Fruit fly (Drosophila melanogaster): ENCODE results near the gene CG13073.

The CG13073 gene

DNA sequence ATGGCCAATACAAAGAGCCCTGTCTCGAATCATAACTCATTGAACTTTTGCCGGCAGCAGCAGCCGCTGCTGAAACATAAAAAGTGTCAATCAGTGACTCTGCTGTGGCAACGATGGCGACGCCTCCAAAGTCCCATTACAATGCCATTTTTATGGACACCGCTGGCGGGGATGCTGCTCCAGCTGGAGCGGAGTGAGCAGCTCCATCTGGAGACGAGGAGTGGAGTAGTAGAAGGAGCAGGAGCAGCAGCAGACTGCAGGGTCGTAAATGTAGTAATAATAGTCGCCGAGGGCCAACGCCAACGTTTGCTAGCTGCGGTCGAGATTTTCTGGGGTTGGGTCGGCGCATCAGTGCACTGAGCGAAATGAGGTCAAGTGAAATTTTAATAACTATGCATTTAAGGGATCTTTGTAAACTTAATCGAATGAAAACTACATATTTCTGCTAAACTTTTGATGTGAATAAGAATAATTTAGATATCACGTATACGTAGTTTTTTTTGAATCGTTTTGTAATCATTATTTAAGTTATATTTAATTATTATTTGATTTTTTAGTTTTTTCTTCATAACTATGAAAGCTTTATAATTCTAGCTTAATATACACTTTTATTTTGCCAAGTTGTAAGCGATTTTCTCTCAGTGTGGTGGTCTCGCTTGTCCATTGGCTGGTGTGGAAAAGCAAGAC lies 48.5 kb downstream of the CG13073 start (continued):
- TF ChIP-seq maf-S (GFP tag; optimal IDR thresholded peaks at IDR 0.05) = no peak
- peak; percentile 13 for TF ChIP-seq CG11504 (tag; optimal IDR thresholded peaks at IDR 0.05)
- peak; percentile 19 for TF ChIP-seq Asciz (GFP tag; optimal IDR thresholded peaks at IDR 0.05)
- no peak for TF ChIP-seq Hmr (GFP tag; optimal IDR thresholded peaks at IDR 0.05)
- no peak for TF ChIP-seq CG1529 (GFP tag; optimal IDR thresholded peaks at IDR 0.05)
- no peak for TF ChIP-seq CG43689 (GFP tag; IDR thresholded peaks at IDR 0.05)
- no peak for TF ChIP-seq ash1 (GFP tag; optimal IDR thresholded peaks at IDR 0.05)
- TF ChIP-seq Ets65A (GFP tag) = peak; percentile 36
- no peak for TF ChIP-seq zen (tag; optimal IDR thresholded peaks at IDR 0.05)
- TF ChIP-seq Atf3 (GFP tag; optimal IDR thresholded peaks at IDR 0.05) = no peak
- TF ChIP-seq Kr (GFP tag; optimal IDR thresholded peaks at IDR 0.05) = no peak
- no peak for TF ChIP-seq toy (GFP tag; IDR thresholded peaks at IDR 0.05)
- TF ChIP-seq CG11560 (tag; IDR thresholded peaks at IDR 0.05) = no peak
- peak; percentile 50 for TF ChIP-seq Med (GFP tag)
- TF ChIP-seq E2f1 (GFP tag; IDR thresholded peaks at IDR 0.05) = no peak
- TF ChIP-seq tx (GFP tag; optimal IDR thresholded peaks at IDR 0.05) = no peak
- TF ChIP-seq Myb (GFP tag; optimal IDR thresholded peaks at IDR 0.05) = no peak
- TF ChIP-seq CG12071 (GFP tag; optimal IDR thresholded peaks at IDR 0.05) = no peak
- TF ChIP-seq Hr51 (GFP tag; optimal IDR thresholded peaks at IDR 0.05) = peak in 1 of 2 experiments; percentile 4
- TF ChIP-seq CG7271 (tag; optimal IDR thresholded peaks at IDR 0.05) = no peak
- TF ChIP-seq CG4730 (GFP tag; IDR thresholded peaks at IDR 0.05) = no peak
- 0 out of 2 replicates have a peak, but pooled peaks have one; percentile 21 for TF ChIP-seq ham (GFP tag; IDR thresholded peaks at IDR 0.05)
- no peak for TF ChIP-seq ind (GFP tag; optimal IDR thresholded peaks at IDR 0.05)
- no peak for TF ChIP-seq run (tag; optimal IDR thresholded peaks at IDR 0.05)
- no peak for TF ChIP-seq sna (GFP tag; IDR thresholded peaks at IDR 0.05; ENCODE audit: partially characterized antibody)

DNA sequence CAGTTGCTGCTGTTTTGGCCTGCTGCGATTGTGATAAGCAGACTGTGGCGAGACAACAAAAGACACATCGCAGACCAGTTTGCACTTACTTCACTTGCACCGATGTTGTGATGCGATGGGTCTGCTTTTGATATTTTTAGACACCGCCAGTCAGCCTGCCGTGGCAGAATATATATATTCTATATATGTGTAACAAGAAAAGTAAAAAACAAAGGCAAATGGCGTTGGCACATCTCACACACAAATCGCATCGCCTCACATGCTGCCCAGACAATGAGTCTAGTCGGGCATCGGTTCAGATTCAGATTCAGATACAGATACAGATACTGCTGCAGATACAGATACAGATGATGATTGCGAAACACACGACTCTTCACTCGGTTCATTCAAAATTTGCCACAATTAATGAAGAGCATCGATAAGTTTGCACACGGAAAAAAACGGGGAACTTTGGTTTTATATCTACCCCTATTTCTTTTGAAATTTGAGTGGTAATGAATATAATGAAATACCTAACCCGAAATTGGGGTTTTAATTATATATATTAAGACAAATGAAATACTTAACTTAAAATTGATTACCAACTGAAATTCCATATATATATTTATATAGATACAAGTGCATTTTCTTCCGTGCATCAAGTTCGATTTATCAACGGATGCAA lies 49.2 kb downstream of the CG13073 start:
- TF ChIP-seq slbo (GFP tag; IDR thresholded peaks at IDR 0.05) (no peak), chinmo (GFP tag; IDR thresholded peaks at IDR 0.05; ENCODE audit: partially characterized antibody) (no peak), CG6654 (GFP tag; optimal IDR thresholded peaks at IDR 0.05) (no peak), CG11398 (GFP tag; optimal IDR thresholded peaks at IDR 0.05) (no peak), cato (GFP tag; optimal IDR thresholded peaks at IDR 0.05; ENCODE audit: borderline replicate concordance) (no peak), CG13775 (GFP tag; optimal IDR thresholded peaks at IDR 0.05) (no peak), amos (GFP tag; IDR thresholded peaks at IDR 0.05; ENCODE audit: partially characterized antibody) (no peak), gcm (GFP tag; optimal IDR thresholded peaks at IDR 0.05) (no peak), al (GFP tag; IDR thresholded peaks at IDR 0.05) (no peak), grau (tag; optimal IDR thresholded peaks at IDR 0.05) (no peak), Sox100B (GFP tag; optimal IDR thresholded peaks at IDR 0.05) (no peak), Med (GFP tag) (peak; percentile 48), Sox102F (GFP tag; optimal IDR thresholded peaks at IDR 0.05) (peak; percentile 5), Hr51 (GFP tag; optimal IDR thresholded peaks at IDR 0.05) (peak in 1 of 2 experiments; percentile 1), CG1603 (tag; optimal IDR thresholded peaks at IDR 0.05) (no peak), croc (GFP tag; conservative IDR thresholded peaks at IDR 0.05) (no peak), MESR4 (GFP tag; optimal IDR thresholded peaks at IDR 0.05) (no peak), D19A (tag; optimal IDR thresholded peaks at IDR 0.05) (no peak), dpn (GFP tag; optimal IDR thresholded peaks at IDR 0.05) (no peak), tgo (GFP tag; IDR thresholded peaks at IDR 0.05) (no peak), ara (GFP tag; IDR thresholded peaks at IDR 0.05) (no peak), NFAT (GFP tag; IDR thresholded peaks at IDR 0.05) (no peak), E2f2 (GFP tag; IDR thresholded peaks at IDR 0.05) (no peak), CG11504 (tag; optimal IDR thresholded peaks at IDR 0.05) (peak; percentile 3), Jarid2 (GFP tag; optimal IDR thresholded peaks at IDR 0.05) (no peak), bcd (GFP tag; optimal IDR thresholded peaks at IDR 0.05) (no peak), CG8290 (GFP tag; optimal IDR thresholded peaks at IDR 0.05) (no peak), CG8290 (tag; optimal IDR thresholded peaks at IDR 0.05) (no peak)

Measured in whole organism, embryonic.